Fruit fly (Drosophila melanogaster) whole organism, prepupa: Measurements from ENCODE around the gene Myo61F.
A peak's percentile ranks its signal among the peaks of the same experiment; 100 is the strongest.

ENCODE experiments used
- CG10631 ChIP-seq: fragments of 200-800 bp; sonication (Bioruptor generic); optimal IDR thresholded peaks from 2 replicates; lab custom pipeline; 2016; ENCODE audit warnings: missing biosample characterization, missing genetic modification characterization
- CG10669 ChIP-seq: fragments of 200-800 bp; sonication (Bioruptor generic); optimal IDR thresholded peaks from 3 replicates; lab custom pipeline; 2018; ENCODE audit warnings: missing biosample characterization, mild to moderate bottlenecking, missing genetic modification characterization, moderate library complexity
- CG11294 ChIP-seq: fragments of 200-800 bp; sonication (Bioruptor generic); IDR thresholded peaks from 2 replicates; pipeline ENCODE4 v1.3.6; 2022; ENCODE audit warnings: missing biosample characterization, missing genetic modification characterization
- CG11762 ChIP-seq: fragments of 200-800 bp; sonication (Bioruptor generic); optimal IDR thresholded peaks from 3 replicates; lab custom pipeline; 2016; ENCODE audit warnings: missing biosample characterization, missing genetic modification characterization; ENCODE audit not compliant: insufficient read depth
- CG11902 ChIP-seq: fragments of 200-800 bp; sonication (Bioruptor generic); optimal IDR thresholded peaks from 3 replicates; lab custom pipeline; 2016; ENCODE audit warnings: missing biosample characterization, missing genetic modification characterization
- CG15336 ChIP-seq: fragments of 200-800 bp; sonication (Bioruptor generic); IDR thresholded peaks from 2 replicates; pipeline ENCODE4 v1.3.6; 2022; ENCODE audit warnings: missing biosample characterization, missing genetic modification characterization
- CG16779 ChIP-seq: fragments of 200-800 bp; sonication (Bioruptor generic); optimal IDR thresholded peaks from 3 replicates; lab custom pipeline; 2017; ENCODE audit warnings: missing biosample characterization, mild to moderate bottlenecking, missing genetic modification characterization
- CG3032 ChIP-seq: fragments of 200-800 bp; optimal IDR thresholded peaks from 2 replicates; lab custom pipeline; 2019; ENCODE audit warnings: missing biosample characterization, mild to moderate bottlenecking, missing genetic modification characterization, moderate library complexity
- CG31627 ChIP-seq: fragments of 200-800 bp; sonication (Bioruptor generic); optimal IDR thresholded peaks from 3 replicates; lab custom pipeline; 2016; ENCODE audit warnings: missing biosample characterization, missing genetic modification characterization
- CG32006 ChIP-seq: fragments of 200-800 bp; sonication (Bioruptor generic); optimal IDR thresholded peaks from 3 replicates; lab custom pipeline; 2017; ENCODE audit warnings: missing biosample characterization, mild to moderate bottlenecking, missing genetic modification characterization
- CG34406 ChIP-seq: fragments of 200-800 bp; sonication (Bioruptor generic); optimal IDR thresholded peaks from 3 replicates; lab custom pipeline; 2016; ENCODE audit warnings: missing biosample characterization, missing genetic modification characterization
- CG3919 ChIP-seq: fragments of 200-800 bp; sonication (Bioruptor generic); optimal IDR thresholded peaks from 3 replicates; lab custom pipeline; 2016; ENCODE audit warnings: missing biosample characterization, missing genetic modification characterization
- CG6163 ChIP-seq: fragments of 200-800 bp; sonication (Bioruptor generic); IDR thresholded peaks from 3 replicates; pipeline ENCODE4 v1.3.6; 2022; ENCODE audit warnings: missing biosample characterization, missing genetic modification characterization
- CG6276 ChIP-seq: fragments of 200-800 bp; sonication (Bioruptor generic); optimal IDR thresholded peaks from 2 replicates; lab custom pipeline; 2017; ENCODE audit warnings: missing biosample characterization, mild to moderate bottlenecking, missing genetic modification characterization
- CG6792 ChIP-seq: fragments of 200-800 bp; sonication (Bioruptor generic); optimal IDR thresholded peaks from 3 replicates; lab custom pipeline; 2016; ENCODE audit warnings: missing biosample characterization, missing genetic modification characterization
- CG6808 ChIP-seq: fragments of 200-800 bp; sonication (Bioruptor generic); optimal IDR thresholded peaks from 3 replicates; lab custom pipeline; 2017; ENCODE audit warnings: missing biosample characterization, missing genetic modification characterization, mild to moderate bottlenecking, moderate library complexity, missing genetic modification reagents
- CG6854 ChIP-seq: fragments of 200-800 bp; sonication (Bioruptor generic); optimal IDR thresholded peaks from 2 replicates; lab custom pipeline; 2017; ENCODE audit warnings: missing biosample characterization, mild to moderate bottlenecking, missing genetic modification characterization
- CG7368 ChIP-seq: fragments of 200-800 bp; sonication (Bioruptor generic); optimal IDR thresholded peaks from 3 replicates; lab custom pipeline; 2016; ENCODE audit warnings: missing biosample characterization, missing genetic modification characterization
- CG8119 ChIP-seq: fragments of 200-800 bp; sonication (Bioruptor generic); IDR thresholded peaks from 3 replicates; pipeline ENCODE4 v1.3.6; 2022; ENCODE audit warnings: missing biosample characterization, missing genetic modification characterization
- CG8319 ChIP-seq: fragments of 200-800 bp; sonication (Bioruptor generic); optimal IDR thresholded peaks from 3 replicates; lab custom pipeline; 2016; ENCODE audit warnings: missing biosample characterization, missing genetic modification characterization
- CG8632 ChIP-seq: fragments of 200-800 bp; sonication (Bioruptor generic); optimal IDR thresholded peaks from 3 replicates; lab custom pipeline; 2016; ENCODE audit warnings: missing biosample characterization, missing genetic modification characterization
- Eip75B ChIP-seq: fragments of 200-800 bp; sonication (Bioruptor generic); optimal IDR thresholded peaks from 3 replicates; lab custom pipeline; 2016; ENCODE audit warnings: missing biosample characterization, missing genetic modification characterization
- Eip78C ChIP-seq: fragments of 200-800 bp; sonication (Bioruptor generic); peaks from one replicate; lab custom pipeline; 2016; ENCODE audit warnings: missing biosample characterization, missing genetic modification characterization
- Eip93F ChIP-seq: fragments of 200-800 bp; sonication (Bioruptor generic); optimal IDR thresholded peaks from 2 replicates; lab custom pipeline; 2016; ENCODE audit warnings: missing biosample characterization, mild to moderate bottlenecking, missing genetic modification characterization
- Ets96B ChIP-seq: fragments of 200-800 bp; optimal IDR thresholded peaks from 2 replicates; lab custom pipeline; 2019; ENCODE audit warnings: missing biosample characterization, mild to moderate bottlenecking, missing genetic modification characterization, moderate library complexity
- Gug ChIP-seq: fragments of 200-800 bp; sonication (Bioruptor generic); IDR thresholded peaks from 2 replicates; pipeline ENCODE4 v1.3.6; 2022; ENCODE audit warnings: missing biosample characterization, missing genetic modification characterization
- Hr39 ChIP-seq: fragments of 200-800 bp; sonication (Bioruptor generic); optimal IDR thresholded peaks from 2 replicates; lab custom pipeline; 2016; ENCODE audit warnings: missing biosample characterization, missing genetic modification characterization
- Hr4 ChIP-seq: fragments of 200-800 bp; sonication (Bioruptor generic); optimal IDR thresholded peaks from 3 replicates; lab custom pipeline; 2016; ENCODE audit warnings: missing biosample characterization, missing genetic modification characterization
- Lpt ChIP-seq: fragments of 200-800 bp; sonication (Bioruptor generic); optimal IDR thresholded peaks from 3 replicates; lab custom pipeline; 2016; ENCODE audit warnings: missing biosample characterization, missing genetic modification characterization
- Met ChIP-seq: fragments of 200-800 bp; sonication (Bioruptor generic); optimal IDR thresholded peaks from 3 replicates; lab custom pipeline; 2016; ENCODE audit warnings: missing biosample characterization, missing genetic modification characterization
- OdsH ChIP-seq: fragments of 200-800 bp; sonication (Bioruptor generic); optimal IDR thresholded peaks from 3 replicates; lab custom pipeline; 2016; ENCODE audit warnings: missing biosample characterization, missing genetic modification characterization
- Smox ChIP-seq: fragments of 200-800 bp; sonication (Bioruptor generic); optimal IDR thresholded peaks from 3 replicates; lab custom pipeline; 2016; ENCODE audit warnings: missing biosample characterization, missing genetic modification characterization
- Sox102F ChIP-seq: fragments of 200-800 bp; sonication (Bioruptor generic); optimal IDR thresholded peaks from 2 replicates; lab custom pipeline; 2016; ENCODE audit warnings: missing biosample characterization, mild to moderate bottlenecking, missing genetic modification characterization
- achi ChIP-seq: fragments of 200-800 bp; sonication (Bioruptor generic); optimal IDR thresholded peaks from 3 replicates; lab custom pipeline; 2016; ENCODE audit warnings: missing biosample characterization, missing genetic modification characterization
- cyc ChIP-seq: fragments of 200-800 bp; sonication (Bioruptor generic); optimal IDR thresholded peaks from 3 replicates; lab custom pipeline; 2016; ENCODE audit warnings: missing biosample characterization, missing genetic modification characterization
- dac ChIP-seq: fragments of 200-800 bp; sonication (Bioruptor generic); optimal IDR thresholded peaks from 2 replicates; lab custom pipeline; 2017; ENCODE audit warnings: missing biosample characterization, mild to moderate bottlenecking, missing genetic modification characterization
- dsx ChIP-seq: fragments of 200-800 bp; optimal IDR thresholded peaks from 3 replicates; lab custom pipeline; 2019; ENCODE audit warnings: missing biosample characterization, mild to moderate bottlenecking, missing genetic modification characterization, moderate library complexity; ENCODE audit not compliant: poor library complexity, severe bottlenecking
- eg ChIP-seq: fragments of 200-800 bp; sonication (Bioruptor generic); IDR thresholded peaks from 3 replicates; pipeline ENCODE4 v1.3.6; 2022; ENCODE audit warnings: missing biosample characterization, missing genetic modification characterization
- esn ChIP-seq: fragments of 200-800 bp; sonication (Bioruptor generic); optimal IDR thresholded peaks from 2 replicates; lab custom pipeline; 2016; ENCODE audit warnings: missing biosample characterization, mild to moderate bottlenecking, missing genetic modification characterization, moderate library complexity
- fd59A ChIP-seq: fragments of 200-800 bp; sonication (Bioruptor generic); optimal IDR thresholded peaks from 2 replicates; lab custom pipeline; 2017; ENCODE audit warnings: missing biosample characterization, mild to moderate bottlenecking, missing genetic modification characterization, missing genetic modification reagents
- fkh ChIP-seq: fragments of 200-800 bp; sonication (Bioruptor generic); optimal IDR thresholded peaks from 3 replicates; lab custom pipeline; 2017; ENCODE audit warnings: missing biosample characterization, mild to moderate bottlenecking, missing genetic modification characterization, moderate library complexity
- net ChIP-seq: fragments of 200-800 bp; sonication (Bioruptor generic); optimal IDR thresholded peaks from 3 replicates; lab custom pipeline; 2016; ENCODE audit warnings: missing biosample characterization, missing genetic modification characterization
- pdm3 ChIP-seq: fragments of 200-800 bp; sonication (Bioruptor generic); optimal IDR thresholded peaks from 3 replicates; lab custom pipeline; 2016; ENCODE audit warnings: missing biosample characterization, missing genetic modification characterization
- ss ChIP-seq, 2 experiments: fragments of 200-800 bp; sonication (Bioruptor generic); optimal IDR thresholded peaks; 2 replicates in 1 of 2; 3 replicates in 1 of 2; lab custom pipeline; 2017 to 2018; ENCODE audit warnings: mild to moderate bottlenecking in 2 of 2, missing biosample characterization in 2 of 2, missing genetic modification characterization in 2 of 2, moderate library complexity in 1 of 2
- svp ChIP-seq: fragments of 200-800 bp; sonication (Bioruptor generic); peaks from one replicate; lab custom pipeline; 2016; ENCODE audit warnings: missing biosample characterization, missing genetic modification characterization
- topi ChIP-seq: fragments of 200-800 bp; sonication (Bioruptor generic); optimal IDR thresholded peaks from 3 replicates; lab custom pipeline; 2016; ENCODE audit warnings: missing biosample characterization, missing genetic modification characterization
- vri ChIP-seq: fragments of 200-800 bp; sonication (Bioruptor generic); optimal IDR thresholded peaks from 3 replicates; lab custom pipeline; 2016; ENCODE audit warnings: missing biosample characterization, mild to moderate bottlenecking, missing genetic modification characterization

The Myo61F gene

DNA sequence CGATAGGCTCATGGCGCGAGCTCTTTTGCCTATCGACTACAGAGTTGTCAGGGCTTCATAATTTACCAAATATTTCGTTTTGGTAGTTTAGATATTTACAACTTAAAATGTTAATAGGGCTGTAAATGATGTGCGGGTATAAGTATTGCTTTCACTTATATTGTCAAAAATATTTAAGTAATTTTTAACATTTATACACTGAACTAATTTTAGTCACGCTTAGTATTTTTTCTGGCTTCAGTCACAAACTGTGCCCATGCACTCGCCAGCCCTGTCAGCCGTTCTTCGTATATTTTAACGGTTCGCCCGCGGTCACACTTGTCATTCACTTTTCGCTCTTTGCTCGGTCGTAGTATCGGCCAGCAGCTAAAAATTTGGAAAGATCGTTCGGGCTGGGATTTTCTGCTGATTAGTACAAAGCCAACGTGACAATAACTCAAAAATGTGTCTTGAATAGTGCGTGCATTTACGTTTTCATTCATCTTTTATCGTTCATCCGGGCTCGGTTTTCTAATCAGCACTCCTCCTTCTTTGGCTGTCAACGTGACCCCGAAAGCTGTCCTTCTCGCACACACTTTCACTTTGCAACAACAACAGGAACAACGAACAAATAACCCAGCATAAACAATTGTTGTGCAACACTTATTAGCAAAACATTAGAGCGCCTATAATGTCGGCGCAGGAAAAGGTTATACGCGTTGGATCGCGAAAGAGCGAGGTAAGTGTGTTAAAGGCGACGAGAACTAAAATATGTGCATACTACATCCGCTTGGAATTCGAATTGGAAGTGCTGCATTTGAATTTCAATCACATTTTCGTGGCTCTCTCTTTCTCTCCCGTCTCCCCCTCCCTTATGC, 16.5 kb downstream of the Myo61F start, which contains the start of the genes Hmbs and CG2211 (continued):
- peak; percentile 68 for TF ChIP-seq CG11902 (GFP tag; lab: Kevin White, UChicago)
- TF ChIP-seq esn (GFP tag; lab: Kevin White, UChicago) = peak; percentile 76
- peak; percentile 20 for TF ChIP-seq vri (GFP tag; lab: Kevin White, UChicago)
- TF ChIP-seq CG6854 (GFP tag; lab: Kevin White, UChicago) = peak; percentile 73
- no peak for TF ChIP-seq CG8319 (GFP tag; lab: Kevin White, UChicago)
- no peak for TF ChIP-seq Met (GFP tag; lab: Kevin White, UChicago)
- TF ChIP-seq eg (GFP tag; lab: Robert Waterston, UW) = peak; percentile 84
- TF ChIP-seq Smox (GFP tag; lab: Kevin White, UChicago) = no peak
- TF ChIP-seq pdm3 = no peak
- TF ChIP-seq CG6808 (GFP tag; lab: Kevin White, UChicago) = peak; percentile 74
- TF ChIP-seq CG10669 (GFP tag; lab: Kevin White, UChicago) = no peak
- no peak for TF ChIP-seq net

DNA sequence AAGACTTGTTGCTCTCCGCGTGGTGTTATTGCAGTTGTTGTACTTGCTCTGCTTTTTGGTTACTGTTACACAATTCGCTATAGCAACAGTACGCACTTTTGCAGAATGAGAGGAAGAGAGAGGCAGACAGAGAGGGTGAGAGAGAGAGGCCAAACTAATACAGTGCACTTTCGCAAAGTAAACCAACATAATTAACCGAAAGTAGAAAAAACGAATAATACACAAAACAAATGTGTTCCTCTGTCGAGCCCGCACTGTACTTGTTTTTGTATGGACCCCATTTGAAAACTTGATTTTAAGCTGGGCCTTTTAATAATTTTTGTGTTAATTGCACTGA, 17.1 kb downstream of the Myo61F start:
- no peak for TF ChIP-seq fkh
- peak; percentile 41 for TF ChIP-seq CG7368
- peak; percentile 64 for TF ChIP-seq Met (GFP tag; lab: Kevin White, UChicago)
- peak; percentile 81 for TF ChIP-seq CG6163 (GFP tag; lab: Robert Waterston, UW)
- TF ChIP-seq ss (GFP tag; optimal IDR thresholded peaks at IDR 0.05; lab: Kevin White, UChicago) = no peak
- TF ChIP-seq CG16779 (tag; lab: Kevin White, UChicago) = no peak
- peak; percentile 86 for TF ChIP-seq CG15336 (GFP tag; lab: Robert Waterston, UW)
- TF ChIP-seq cyc (GFP tag; lab: Kevin White, UChicago) = peak; percentile 56
- peak; percentile 67 for TF ChIP-seq CG32006 (GFP tag; lab: Kevin White, UChicago)
- TF ChIP-seq dsx = no peak
- TF ChIP-seq eg (GFP tag; lab: Robert Waterston, UW) = peak; percentile 85
- peak; percentile 69 for TF ChIP-seq CG3919 (GFP tag; lab: Kevin White, UChicago)
- peak; percentile 88 for TF ChIP-seq svp (GFP tag; lab: Kevin White, UChicago)
- peak; percentile 55 for TF ChIP-seq net
- TF ChIP-seq Gug (GFP tag; lab: Robert Waterston, UW) = peak; percentile 70
- peak; percentile 58 for TF ChIP-seq achi (GFP tag; lab: Kevin White, UChicago)
- peak; percentile 68 for TF ChIP-seq esn (GFP tag; lab: Kevin White, UChicago)
- no peak for TF ChIP-seq fd59A (GFP tag; lab: Kevin White, UChicago)
- peak; percentile 27 for TF ChIP-seq dac (GFP tag; lab: Kevin White, UChicago)
- TF ChIP-seq CG10669 (GFP tag; lab: Kevin White, UChicago) = peak; percentile 16
- peak; percentile 17 for TF ChIP-seq CG6792 (GFP tag; lab: Kevin White, UChicago)
- no peak for TF ChIP-seq CG8632 (GFP tag; lab: Kevin White, UChicago)
- peak; percentile 46 for TF ChIP-seq Eip75B
- TF ChIP-seq Lpt = peak; percentile 62
- TF ChIP-seq CG6808 (GFP tag; lab: Kevin White, UChicago) = no peak
- peak; percentile 63 for TF ChIP-seq topi (GFP tag; lab: Kevin White, UChicago)
- no peak for TF ChIP-seq CG3032
- TF ChIP-seq Eip78C = peak; percentile 94
- TF ChIP-seq CG31627 (GFP tag; lab: Kevin White, UChicago) = peak; percentile 60
- peak; percentile 61; the same call in 1 of the 3 replicates for TF ChIP-seq CG8119 (GFP tag; lab: Robert Waterston, UW)
- peak; percentile 60 for TF ChIP-seq pdm3
- TF ChIP-seq CG11294 = peak; percentile 81
- TF ChIP-seq Ets96B (tag; lab: Kevin White, UChicago) = no peak
- no peak for TF ChIP-seq CG11902 (GFP tag; lab: Kevin White, UChicago)
- TF ChIP-seq CG10631 = peak; percentile 26
- TF ChIP-seq Eip93F (GFP tag; lab: Kevin White, UChicago) = no peak
- no peak for TF ChIP-seq CG6276 (GFP tag; lab: Kevin White, UChicago)
- peak; percentile 24 for TF ChIP-seq CG34406 (GFP tag; lab: Kevin White, UChicago)
- TF ChIP-seq Hr39 (GFP tag; lab: Kevin White, UChicago) = peak; percentile 65
- TF ChIP-seq vri (GFP tag; lab: Kevin White, UChicago) = peak; percentile 90
- peak; percentile 51 for TF ChIP-seq Sox102F
- peak; percentile 26 for TF ChIP-seq CG11762 (GFP tag; lab: Kevin White, UChicago)
- TF ChIP-seq OdsH = peak; percentile 59
- TF ChIP-seq Hr4 (GFP tag; lab: Kevin White, UChicago) = peak; percentile 86
